Worm (Caenorhabditis elegans): ENCODE measurements around the gene srab-6.
A peak's percentile ranks its signal among the peaks of the same experiment; 100 is the strongest.

Gene srab-6

DNA sequence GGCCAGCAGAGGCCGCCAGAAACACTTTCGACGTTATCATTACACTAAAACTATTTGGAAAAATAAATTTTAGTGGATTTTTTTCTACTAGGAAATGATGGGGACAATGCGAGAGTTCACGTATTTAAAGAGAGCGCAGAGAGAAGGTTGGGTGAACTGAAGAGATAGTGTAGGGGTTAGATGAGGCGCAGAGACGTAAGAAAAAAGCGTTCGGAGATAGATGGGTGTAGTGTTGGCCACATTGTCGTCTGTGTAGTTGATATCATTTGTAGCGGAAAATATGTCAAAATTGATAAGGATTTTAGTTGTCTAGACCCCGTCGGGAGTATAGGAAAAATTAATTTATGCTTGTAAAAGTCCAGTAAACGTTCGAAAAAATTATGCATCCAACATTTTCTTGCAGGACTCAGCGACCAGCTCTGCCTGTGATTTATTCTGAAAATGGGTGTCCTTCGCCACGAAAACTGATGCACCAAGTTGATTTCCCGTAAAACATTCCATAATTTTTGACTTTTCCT, 41.4 kb upstream of the srab-6 start, which contains the start of the genes Y73C8B.3 and Y73C8B.9:
Gene Y73C8B.3 (minus strand): TSS at position 147 of the 518 bp plus-strand sequence.
Gene Y73C8B.9 (plus strand): TSS at position 468 of the 518 bp plus-strand sequence.
- TF ChIP-seq nhr-90 (tag; optimal IDR thresholded peaks at IDR 0.05; ENCODE audit: poor library complexity) (peak; percentile 33), zag-1 (tag; optimal IDR thresholded peaks at IDR 0.05) (no peak), nhr-85 (tag) (peak; percentile 42), elt-2 (tag; optimal IDR thresholded peaks at IDR 0.05) (peak; percentile 73), efl-1 (optimal IDR thresholded peaks at IDR 0.05) (peak; percentile 9 to 11), efl-1 (GFP tag; optimal IDR thresholded peaks at IDR 0.05 in 1 of 2) (no peak), ztf-11 (tag; optimal IDR thresholded peaks at IDR 0.05) (no peak), nhr-47 (tag; optimal IDR thresholded peaks at IDR 0.05) (no peak), rnt-1 (tag; optimal IDR thresholded peaks at IDR 0.05) (peak; percentile 14), jun-1 (tag; optimal IDR thresholded peaks at IDR 0.05) (no peak), ceh-8 (GFP tag; optimal IDR thresholded peaks at IDR 0.05) (no peak), sup-37 (GFP tag; optimal IDR thresholded peaks at IDR 0.05) (no peak), snu-23 (GFP tag; optimal IDR thresholded peaks at IDR 0.05) (peak; percentile 32), pag-3 (tag; optimal IDR thresholded peaks at IDR 0.05; ENCODE audit: borderline replicate concordance, insufficient read depth) (no peak), mep-1 (tag; optimal IDR thresholded peaks at IDR 0.05) (no peak), mdl-1 (tag; optimal IDR thresholded peaks at IDR 0.05) (no peak), elt-3 (tag; optimal IDR thresholded peaks at IDR 0.05) (peak in 2 of 6 experiments; percentile 35 to 65), nhr-20 (tag; optimal IDR thresholded peaks at IDR 0.05) (peak; percentile 29)

DNA sequence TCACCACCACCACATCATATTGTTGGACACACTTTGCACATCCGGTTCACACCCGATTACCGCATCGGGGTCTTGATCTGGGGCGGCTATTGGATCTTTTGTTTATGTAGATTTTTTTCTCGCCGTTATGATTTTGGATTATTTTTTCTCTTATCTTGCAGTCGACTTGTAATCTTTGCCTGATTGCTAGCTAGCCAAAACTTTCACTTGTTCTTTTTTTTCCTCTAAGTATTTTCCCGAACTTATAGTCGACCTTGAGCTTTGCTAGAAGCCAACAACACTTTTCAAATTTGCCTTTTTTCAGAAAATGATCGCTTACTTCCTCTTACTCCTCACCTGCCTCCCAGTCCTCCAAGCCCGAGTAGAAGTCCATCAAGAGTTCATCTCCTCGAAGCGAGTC, 36.3 kb upstream of the srab-6 start, which contains the start of gene lag-2:
Gene lag-2 (plus strand): TSS at position 301 of the 400 bp plus-strand sequence.
- TF ChIP-seq nhr-47 (tag; optimal IDR thresholded peaks at IDR 0.05) (no peak), aha-1 (tag; optimal IDR thresholded peaks at IDR 0.05) (no peak), lir-3 (tag; optimal IDR thresholded peaks at IDR 0.05; ENCODE audit: poor library complexity) (no peak), dsc-1 (tag; optimal IDR thresholded peaks at IDR 0.05) (no peak), lin-15B (tag; optimal IDR thresholded peaks at IDR 0.05) (no peak), fkh-4 (tag; optimal IDR thresholded peaks at IDR 0.05; ENCODE audit: borderline replicate concordance) (no peak), dpl-1 (GFP tag; optimal IDR thresholded peaks at IDR 0.05) (no peak), nhr-85 (tag) (no peak), pax-3 (tag; optimal IDR thresholded peaks at IDR 0.05) (no peak), nhr-71 (tag; optimal IDR thresholded peaks at IDR 0.05) (no peak)

DNA sequence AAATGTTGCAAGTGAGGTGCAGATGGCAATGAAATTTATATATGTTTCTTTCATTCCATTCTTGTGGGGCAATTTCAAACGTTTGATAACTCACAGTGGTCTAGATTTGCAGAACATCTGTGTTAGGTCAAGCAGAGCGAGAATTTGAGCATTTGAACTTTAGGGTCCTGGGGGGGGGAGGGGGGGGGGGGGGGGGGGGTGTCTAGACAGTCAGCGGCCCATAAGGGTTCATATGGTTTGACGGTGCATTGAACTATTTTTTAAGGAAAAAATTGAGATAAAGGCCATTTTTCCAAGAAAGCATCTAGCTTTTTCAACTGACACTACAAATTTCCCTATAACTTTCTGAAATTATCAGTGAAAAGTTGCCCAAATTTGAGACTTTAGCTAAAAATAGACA, 34.1 kb upstream of the srab-6 start:
- no peak for TF ChIP-seq snpc-4 (tag; optimal IDR thresholded peaks at IDR 0.05)
- TF ChIP-seq nhr-20 (tag; optimal IDR thresholded peaks at IDR 0.05) = no peak
- no peak for TF ChIP-seq tbx-2 (tag; optimal IDR thresholded peaks at IDR 0.05)
- no peak for TF ChIP-seq nhr-28 (tag; optimal IDR thresholded peaks at IDR 0.05)
- TF ChIP-seq nhr-12 (tag; optimal IDR thresholded peaks at IDR 0.05) = no peak
- no peak for TF ChIP-seq efl-3 (GFP tag; optimal IDR thresholded peaks at IDR 0.05)
- TF ChIP-seq pag-3 (tag; optimal IDR thresholded peaks at IDR 0.05; ENCODE audit: borderline replicate concordance, insufficient read depth) = no peak
- TF ChIP-seq isw-1 (GFP tag; IDR thresholded peaks at IDR 0.05) = no peak
- TF ChIP-seq ama-1 (optimal IDR thresholded peaks at IDR 0.05) = no peak
- no peak for TF ChIP-seq F16B12.6 (tag; optimal IDR thresholded peaks at IDR 0.05)
- no peak for TF ChIP-seq lin-15B (tag; optimal IDR thresholded peaks at IDR 0.05)
- no peak for TF ChIP-seq tlp-1 (tag; optimal IDR thresholded peaks at IDR 0.05)
- no peak for TF ChIP-seq fkh-8 (tag; optimal IDR thresholded peaks at IDR 0.05)
- TF ChIP-seq sup-37 (GFP tag; optimal IDR thresholded peaks at IDR 0.05) = no peak
- no peak for TF ChIP-seq hpl-2 (GFP tag; optimal IDR thresholded peaks at IDR 0.05)
- TF ChIP-seq unc-86 (tag; optimal IDR thresholded peaks at IDR 0.05) = no peak
- TF ChIP-seq egl-13 (tag; optimal IDR thresholded peaks at IDR 0.05) = no peak
- TF ChIP-seq sox-4 (tag; optimal IDR thresholded peaks at IDR 0.05) = no peak
- TF ChIP-seq ets-5 (GFP tag; IDR thresholded peaks at IDR 0.05) = no peak

All from whole organism, L1 larva.